Fruit fly (Drosophila melanogaster): ENCODE data around the gene RpL28.

Gene RpL28

DNA sequence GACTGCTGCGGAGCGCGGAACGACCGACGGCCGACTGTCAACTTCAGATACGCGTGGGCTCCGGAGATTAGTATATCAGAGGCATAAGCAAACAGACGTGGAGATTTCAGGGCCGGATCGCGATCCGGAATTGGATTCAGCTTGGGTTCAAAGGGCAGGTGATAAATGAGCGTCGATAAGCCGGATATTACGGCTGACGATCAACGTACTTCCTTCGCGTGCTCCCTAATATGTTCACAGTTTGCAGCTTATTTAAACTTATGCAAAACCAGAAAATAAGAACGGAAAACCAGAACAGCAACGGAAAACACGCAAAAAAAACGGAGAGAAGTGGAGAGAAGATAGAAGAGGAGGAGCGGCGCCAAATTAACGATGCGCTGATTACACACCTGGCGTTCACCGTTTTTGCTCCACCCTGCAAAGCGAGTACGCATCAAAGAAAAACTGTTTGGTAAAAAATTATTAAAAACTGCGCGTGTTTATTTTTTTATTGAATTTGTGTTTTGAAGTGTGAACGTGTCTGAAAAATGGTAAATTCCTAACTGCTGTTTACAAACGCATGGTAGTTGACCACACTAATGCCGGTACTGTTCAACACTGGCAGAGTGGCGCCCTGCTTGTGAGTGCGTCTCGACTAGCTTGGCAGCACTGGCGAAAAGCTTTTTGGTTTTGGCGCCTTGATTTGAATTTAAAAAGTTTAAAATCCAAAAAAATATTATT is 16.4 kb upstream of the RpL28 start, which contains the start of gene CG17746:
Gene CG17746, minus strand, starts transcription at position 546 of the 720 bp plus-strand sequence.
- peak; percentile 78 for TF ChIP-seq bab1 (GFP tag; optimal IDR thresholded peaks at IDR 0.05)
- TF ChIP-seq ovo (GFP tag; optimal IDR thresholded peaks at IDR 0.05): peak; percentile 9
- no peak for TF ChIP-seq CG33017 (tag; optimal IDR thresholded peaks at IDR 0.05)
- TF ChIP-seq Crg-1 (GFP tag; optimal IDR thresholded peaks at IDR 0.05): peak; percentile 81
- peak; percentile 4 for TF ChIP-seq Clk (GFP tag; optimal IDR thresholded peaks at IDR 0.05)
- TF ChIP-seq CG7045 (GFP tag; optimal IDR thresholded peaks at IDR 0.05): peak; percentile 10
- TF ChIP-seq cic (GFP tag; optimal IDR thresholded peaks at IDR 0.05): peak; percentile 12
- TF ChIP-seq CG11617 (GFP tag; optimal IDR thresholded peaks at IDR 0.05): no peak
- no peak for TF ChIP-seq CG12768 (GFP tag; optimal IDR thresholded peaks at IDR 0.05)
- no peak for TF ChIP-seq Hr96 (GFP tag; optimal IDR thresholded peaks at IDR 0.05)
- no peak for TF ChIP-seq CG5204 (GFP tag; optimal IDR thresholded peaks at IDR 0.05)
- TF ChIP-seq pad (GFP tag; optimal IDR thresholded peaks at IDR 0.05): peak; percentile 42
- TF ChIP-seq tj (GFP tag; optimal IDR thresholded peaks at IDR 0.05): no peak
- peak; percentile 23 for TF ChIP-seq CG7101 (tag; optimal IDR thresholded peaks at IDR 0.05)
- TF ChIP-seq cnc (optimal IDR thresholded peaks at IDR 0.05): no peak
- peak; percentile 81 for TF ChIP-seq Mnt (GFP tag; optimal IDR thresholded peaks at IDR 0.05)
- no peak for TF ChIP-seq kay (GFP tag; ENCODE audit: borderline replicate concordance)
- peak; percentile 21 for TF ChIP-seq CG14711 (tag; optimal IDR thresholded peaks at IDR 0.05)
- TF ChIP-seq CG1620 (GFP tag; optimal IDR thresholded peaks at IDR 0.05): peak; percentile 79
- TF ChIP-seq toe (GFP tag; optimal IDR thresholded peaks at IDR 0.05): no peak

DNA sequence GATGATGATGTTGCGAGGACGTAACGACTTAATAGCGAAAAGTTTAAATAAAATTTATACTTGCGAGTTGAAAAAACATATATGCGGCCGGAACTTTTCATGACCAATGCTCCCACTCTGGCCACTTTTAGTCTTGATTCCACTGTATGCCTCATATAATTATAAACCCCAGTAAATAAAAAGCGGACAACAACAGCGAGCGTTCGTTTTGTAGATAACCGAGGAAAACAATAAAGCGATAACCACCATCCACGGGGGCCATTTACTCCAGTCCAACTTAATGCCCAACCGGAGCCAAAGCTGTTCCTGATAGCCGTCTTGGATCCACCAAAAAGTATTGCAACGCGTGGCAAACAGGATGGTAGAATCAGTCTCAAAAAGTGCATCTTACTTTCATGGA is 13.6 kb upstream of the RpL28 start:
- TF ChIP-seq CG12768 (GFP tag; optimal IDR thresholded peaks at IDR 0.05) (no peak), cic (GFP tag; optimal IDR thresholded peaks at IDR 0.05) (peak; percentile 59)

DNA sequence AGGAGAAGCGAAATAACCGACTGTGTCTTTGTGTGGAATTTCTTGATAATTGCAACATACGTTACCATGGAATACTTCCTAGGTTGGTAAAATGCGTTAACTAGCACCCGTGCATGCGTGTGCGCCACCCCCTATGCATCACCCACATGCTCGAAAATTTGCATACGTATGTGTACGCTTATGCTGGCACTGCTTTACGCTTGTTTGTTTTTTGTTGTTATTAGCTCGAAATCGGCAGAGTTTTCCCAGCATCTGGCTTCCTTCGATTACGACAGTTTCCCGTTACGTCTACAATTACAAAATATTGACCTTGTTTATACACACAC is 3.7 kb upstream of the RpL28 start:
- TF ChIP-seq pad (GFP tag; optimal IDR thresholded peaks at IDR 0.05) (no peak), CG33017 (tag; optimal IDR thresholded peaks at IDR 0.05) (no peak), Mnt (GFP tag; optimal IDR thresholded peaks at IDR 0.05) (no peak), tj (GFP tag; optimal IDR thresholded peaks at IDR 0.05) (peak; percentile 32), CG12768 (GFP tag; optimal IDR thresholded peaks at IDR 0.05) (no peak), CG1620 (GFP tag; optimal IDR thresholded peaks at IDR 0.05) (no peak), cic (GFP tag; optimal IDR thresholded peaks at IDR 0.05) (no peak), Crg-1 (GFP tag; optimal IDR thresholded peaks at IDR 0.05) (no peak)

DNA sequence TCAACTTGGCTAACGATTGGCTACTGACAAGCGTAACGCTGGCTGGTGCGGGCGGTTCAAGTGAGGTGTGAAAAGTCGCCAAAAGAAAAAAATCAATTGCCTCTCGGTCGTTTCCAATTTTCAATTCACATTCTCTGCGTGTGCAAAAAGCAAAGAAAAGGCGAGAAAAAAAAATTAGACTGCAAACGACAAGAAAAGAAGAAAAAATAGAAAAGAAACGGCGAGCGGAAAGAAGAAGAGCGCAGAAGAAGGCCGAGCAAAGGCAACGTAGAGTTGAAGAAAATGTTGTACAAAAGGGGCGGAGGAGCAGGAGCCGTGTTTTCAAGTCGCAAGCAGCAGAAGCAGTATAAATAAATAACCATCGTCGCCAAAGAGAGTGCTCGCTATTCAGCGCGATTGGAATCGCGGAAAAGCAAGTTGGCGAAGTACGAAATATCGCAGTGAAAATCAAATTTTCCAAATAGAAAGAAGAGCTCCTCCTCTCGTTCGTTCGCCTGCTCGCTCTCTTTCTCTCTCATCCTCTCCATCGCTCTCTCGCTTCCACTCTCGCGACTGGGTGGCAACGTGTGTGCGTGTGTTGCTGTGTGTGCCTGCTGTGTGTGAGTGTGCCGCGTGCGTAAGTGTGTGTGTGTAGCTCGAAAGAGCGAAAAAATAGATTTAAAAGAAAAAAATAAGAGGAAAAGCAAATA is 3.2 kb upstream of the RpL28 start:
- no peak for TF ChIP-seq Hr96 (GFP tag; optimal IDR thresholded peaks at IDR 0.05)
- peak; percentile 26 for TF ChIP-seq pad (GFP tag; optimal IDR thresholded peaks at IDR 0.05)
- TF ChIP-seq tj (GFP tag; optimal IDR thresholded peaks at IDR 0.05): no peak
- TF ChIP-seq CG7045 (GFP tag; optimal IDR thresholded peaks at IDR 0.05): peak; percentile 32
- TF ChIP-seq cic (GFP tag; optimal IDR thresholded peaks at IDR 0.05): peak; percentile 72
- TF ChIP-seq CG11617 (GFP tag; optimal IDR thresholded peaks at IDR 0.05): peak; percentile 49
- TF ChIP-seq Crg-1 (GFP tag; optimal IDR thresholded peaks at IDR 0.05): peak; percentile 13
- peak; percentile 67 for TF ChIP-seq CG12768 (GFP tag; optimal IDR thresholded peaks at IDR 0.05)
- TF ChIP-seq CG33017 (tag; optimal IDR thresholded peaks at IDR 0.05): peak; percentile 44
- TF ChIP-seq CG7101 (tag; optimal IDR thresholded peaks at IDR 0.05): peak; percentile 25
- no peak for TF ChIP-seq Clk (GFP tag; optimal IDR thresholded peaks at IDR 0.05)
- TF ChIP-seq CG14711 (tag; optimal IDR thresholded peaks at IDR 0.05): no peak
- peak; percentile 72 for TF ChIP-seq Mnt (GFP tag; optimal IDR thresholded peaks at IDR 0.05)

DNA sequence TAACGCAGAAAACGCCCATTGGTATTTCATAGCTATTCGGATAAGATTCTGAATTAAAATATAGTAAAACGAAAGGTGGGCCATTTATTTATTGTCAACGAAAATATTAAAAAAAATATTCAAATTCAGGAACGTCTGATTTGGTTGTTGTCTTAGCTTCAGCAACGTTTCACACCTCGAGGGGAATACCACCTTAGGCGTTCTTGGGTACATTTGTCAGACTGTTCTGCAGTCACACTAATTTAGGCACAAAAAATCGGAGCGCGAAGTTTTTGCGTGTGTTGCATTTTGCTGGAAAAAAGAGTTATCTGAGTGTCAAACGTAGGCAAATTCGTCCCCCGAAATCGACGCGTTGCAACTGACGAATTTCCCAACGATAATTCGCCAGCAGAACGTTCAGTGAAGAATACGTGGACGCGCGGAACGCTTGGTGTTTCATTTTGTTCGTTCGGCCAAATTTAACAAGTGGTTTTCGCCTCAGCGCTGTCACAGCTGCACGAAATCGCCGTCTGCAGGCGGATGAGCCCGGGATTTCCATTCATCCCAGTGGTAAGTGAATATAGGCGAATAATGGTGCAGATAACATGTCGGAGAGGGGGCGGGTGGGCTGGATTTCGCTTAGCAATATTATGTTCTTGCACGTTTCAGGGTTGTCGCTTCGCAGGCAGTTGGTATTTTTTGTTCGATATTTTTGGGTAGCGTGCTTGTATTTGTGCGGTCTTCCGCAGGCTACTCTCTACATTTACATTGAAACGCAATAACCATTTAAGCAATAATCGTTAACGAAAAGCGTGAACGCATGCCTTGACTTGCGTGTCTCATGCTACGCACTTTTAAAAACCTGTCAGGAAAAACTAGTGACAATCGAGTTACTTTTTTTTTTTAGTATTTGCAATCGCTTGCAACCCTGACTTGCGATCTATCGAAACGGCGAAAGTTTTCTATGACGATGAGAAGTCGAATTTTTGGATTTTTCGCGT is 2.3 kb upstream of the RpL28 start, which contains the start of gene Larp4B:
Gene Larp4B, plus strand, starts transcription at position 99 of the 980 bp plus-strand sequence.
- TF ChIP-seq CG12768 (GFP tag; optimal IDR thresholded peaks at IDR 0.05) (no peak), ovo (GFP tag; optimal IDR thresholded peaks at IDR 0.05) (no peak), cnc (optimal IDR thresholded peaks at IDR 0.05) (peak in 1 of 2 experiments; percentile 0), Hr96 (GFP tag; optimal IDR thresholded peaks at IDR 0.05) (no peak), CG33017 (tag; optimal IDR thresholded peaks at IDR 0.05) (no peak), Mnt (GFP tag; optimal IDR thresholded peaks at IDR 0.05) (peak; percentile 26), pad (GFP tag; optimal IDR thresholded peaks at IDR 0.05) (peak; percentile 24), cic (GFP tag; optimal IDR thresholded peaks at IDR 0.05) (no peak), toe (GFP tag; optimal IDR thresholded peaks at IDR 0.05) (no peak), CG5204 (GFP tag; optimal IDR thresholded peaks at IDR 0.05) (no peak), Clk (GFP tag; optimal IDR thresholded peaks at IDR 0.05) (no peak), tj (GFP tag; optimal IDR thresholded peaks at IDR 0.05) (peak; percentile 82), CG14711 (tag; optimal IDR thresholded peaks at IDR 0.05) (peak; percentile 95), CG7101 (tag; optimal IDR thresholded peaks at IDR 0.05) (peak; percentile 1), CG7045 (GFP tag; optimal IDR thresholded peaks at IDR 0.05) (peak; percentile 25), bab1 (GFP tag; optimal IDR thresholded peaks at IDR 0.05) (peak; percentile 39), CG1620 (GFP tag; optimal IDR thresholded peaks at IDR 0.05) (peak; percentile 31), CG11617 (GFP tag; optimal IDR thresholded peaks at IDR 0.05) (peak; percentile 10), Crg-1 (GFP tag; optimal IDR thresholded peaks at IDR 0.05) (no peak), kay (GFP tag; ENCODE audit: borderline replicate concordance) (no peak)
